Fruit fly (Drosophila melanogaster): Measurements from ENCODE around the gene CG8664.

CG8664 gene

DNA sequence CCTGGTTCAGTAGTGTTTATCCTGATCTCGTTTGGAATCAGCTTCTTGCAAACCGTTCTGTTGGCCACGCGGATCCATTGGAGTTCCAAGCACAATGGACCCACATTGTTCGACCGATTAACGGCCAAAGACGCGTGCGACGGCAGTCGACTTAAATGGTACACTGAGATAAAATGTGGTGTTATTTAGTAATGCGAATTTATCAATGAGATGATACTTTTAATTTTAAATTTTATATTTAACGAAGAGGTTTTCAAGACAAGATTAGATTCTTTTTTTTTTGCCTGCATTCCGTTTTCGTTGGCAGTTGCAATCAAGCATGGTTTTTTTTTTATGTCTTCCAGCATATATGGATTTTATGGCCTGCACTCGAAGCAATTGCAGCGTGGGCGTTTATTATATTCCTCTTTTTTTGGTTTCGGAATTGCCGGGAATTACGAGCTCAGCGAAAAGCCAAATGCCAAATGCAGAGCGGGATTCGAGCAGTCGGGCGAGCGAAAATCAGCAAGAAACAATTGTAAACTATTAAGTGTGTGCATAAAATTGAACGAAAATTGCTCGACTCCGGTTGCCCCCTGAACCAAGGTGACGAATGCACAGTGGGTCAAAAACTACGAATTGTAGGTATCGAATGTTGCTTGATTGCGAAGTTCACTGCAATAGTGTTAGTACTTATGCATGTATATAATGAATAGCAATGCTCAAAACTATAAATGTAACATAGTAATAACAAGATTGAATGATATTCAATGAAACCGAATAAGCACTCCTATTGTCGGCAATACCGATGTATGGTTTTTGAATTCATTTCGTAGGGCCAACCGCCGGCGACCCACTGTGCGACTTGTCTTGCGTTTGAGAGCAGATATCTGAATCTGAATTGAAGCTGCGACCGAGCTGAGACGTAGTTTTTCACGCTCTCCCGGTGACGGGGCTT, 16.6 kb upstream of the CG8664 start (continued):
- peak; percentile 43 for TF ChIP-seq CG10979 (tag; optimal IDR thresholded peaks at IDR 0.05)
- no peak for TF ChIP-seq ro (GFP tag; IDR thresholded peaks at IDR 0.05)
- no peak for TF ChIP-seq ac (GFP tag; optimal IDR thresholded peaks at IDR 0.05)
- peak; percentile 53 for TF ChIP-seq Hand (GFP tag; optimal IDR thresholded peaks at IDR 0.05)
- peak; percentile 62 for TF ChIP-seq Aef1 (GFP tag; IDR thresholded peaks at IDR 0.05)
- no peak for TF ChIP-seq NC2α (GFP tag; optimal IDR thresholded peaks at IDR 0.05)
- peak; percentile 67 for TF ChIP-seq Antp (GFP tag; optimal IDR thresholded peaks at IDR 0.05)
- no peak; the same call in 1 of the 2 replicates for TF ChIP-seq Adf1 (GFP tag; IDR thresholded peaks at IDR 0.05)
- TF ChIP-seq ham (GFP tag; IDR thresholded peaks at IDR 0.05): no peak
- TF ChIP-seq CG33213 (GFP tag; optimal IDR thresholded peaks at IDR 0.05): no peak
- no peak for TF ChIP-seq CG6175 (GFP tag; IDR thresholded peaks at IDR 0.05)
- TF ChIP-seq NK7.1 (GFP tag; optimal IDR thresholded peaks at IDR 0.05): peak; percentile 25
- TF ChIP-seq CG15514 (GFP tag; optimal IDR thresholded peaks at IDR 0.05): peak; percentile 63
- TF ChIP-seq cas (GFP tag; IDR thresholded peaks at IDR 0.05): 0 out of 2 replicates have a peak, but pooled peaks have one; percentile 26
- TF ChIP-seq Mad (GFP tag; optimal IDR thresholded peaks at IDR 0.05): peak; percentile 52
- peak; percentile 55 for TF ChIP-seq wdn (GFP tag; IDR thresholded peaks at IDR 0.05)
- TF ChIP-seq croc (GFP tag; conservative IDR thresholded peaks at IDR 0.05): peak; percentile 31; the same call in 2 of the 3 replicates
- peak; percentile 65 for TF ChIP-seq E2f1 (GFP tag; IDR thresholded peaks at IDR 0.05)
- TF ChIP-seq H15 (GFP tag; IDR thresholded peaks at IDR 0.05): peak; percentile 27; the same call in 1 of the 3 replicates
- no peak for TF ChIP-seq D (optimal IDR thresholded peaks at IDR 0.05)
- peak; percentile 3 for TF ChIP-seq D (GFP tag; optimal IDR thresholded peaks at IDR 0.05)
- peak; percentile 51; the same call in 1 of the 3 replicates for TF ChIP-seq tgo (GFP tag; IDR thresholded peaks at IDR 0.05)
- no peak for TF ChIP-seq CG18764 (GFP tag; optimal IDR thresholded peaks at IDR 0.05)
- no peak for TF ChIP-seq gt (GFP tag; IDR thresholded peaks at IDR 0.05)
- TF ChIP-seq E2f2 (GFP tag; IDR thresholded peaks at IDR 0.05): peak; percentile 49; the same call in 1 of the 2 replicates
- TF ChIP-seq so (GFP tag; IDR thresholded peaks at IDR 0.05): peak; percentile 78; the same call in 2 of the 3 replicates
- TF ChIP-seq CG11093 (GFP tag; IDR thresholded peaks at IDR 0.05): peak; percentile 45; the same call in 1 of the 3 replicates
- TF ChIP-seq dpn (GFP tag; optimal IDR thresholded peaks at IDR 0.05): peak; percentile 54 to 65
- no peak for TF ChIP-seq CG7745 (tag; optimal IDR thresholded peaks at IDR 0.05)
- TF ChIP-seq CG14965 (GFP tag; optimal IDR thresholded peaks at IDR 0.05; ENCODE audit: borderline replicate concordance): no peak
- peak; percentile 59; the same call in 1 of the 3 replicates for TF ChIP-seq otp (GFP tag; IDR thresholded peaks at IDR 0.05)
- peak; percentile 79 for TF ChIP-seq CG3281 (GFP tag; optimal IDR thresholded peaks at IDR 0.05)
- peak in 1 of 3 experiments; percentile 21 for TF ChIP-seq lola (GFP tag; optimal IDR thresholded peaks at IDR 0.05)
- peak; percentile 45 for TF ChIP-seq CG6813 (GFP tag; optimal IDR thresholded peaks at IDR 0.05)
- no peak for TF ChIP-seq fru (optimal IDR thresholded peaks at IDR 0.05)
- TF ChIP-seq Sry-β (GFP tag; optimal IDR thresholded peaks at IDR 0.05): no peak
- TF ChIP-seq Med (GFP tag): peak; percentile 93
- peak; percentile 78 for TF ChIP-seq CG13424 (tag; optimal IDR thresholded peaks at IDR 0.05)
- TF ChIP-seq grn (GFP tag; optimal IDR thresholded peaks at IDR 0.05): no peak
- TF ChIP-seq CG8478 (optimal IDR thresholded peaks at IDR 0.05): no peak
- no peak for TF ChIP-seq CG10565 (GFP tag; optimal IDR thresholded peaks at IDR 0.05)
- TF ChIP-seq Bteb2 (GFP tag; optimal IDR thresholded peaks at IDR 0.05): peak; percentile 9
- TF ChIP-seq CG17568 (GFP tag; optimal IDR thresholded peaks at IDR 0.05): peak; percentile 67
- no peak for TF ChIP-seq nerfin-2 (GFP tag; IDR thresholded peaks at IDR 0.05; ENCODE audit: partially characterized antibody)
- peak; percentile 65 for TF ChIP-seq ara (GFP tag; IDR thresholded peaks at IDR 0.05)
- TF ChIP-seq shn (GFP tag; optimal IDR thresholded peaks at IDR 0.05): peak; percentile 58
- TF ChIP-seq CG2875 (GFP tag; optimal IDR thresholded peaks at IDR 0.05): peak; percentile 28
- TF ChIP-seq Optix (GFP tag; IDR thresholded peaks at IDR 0.05): 0 out of 3 replicates have a peak, but pooled peaks have one; percentile 41
- TF ChIP-seq twi (tag; optimal IDR thresholded peaks at IDR 0.05): peak; percentile 17
